Fruit fly (Drosophila melanogaster): Measurements from ENCODE around the gene CycT.
A peak's percentile ranks its signal among the peaks of the same experiment; 100 is the strongest.

Gene CycT

DNA sequence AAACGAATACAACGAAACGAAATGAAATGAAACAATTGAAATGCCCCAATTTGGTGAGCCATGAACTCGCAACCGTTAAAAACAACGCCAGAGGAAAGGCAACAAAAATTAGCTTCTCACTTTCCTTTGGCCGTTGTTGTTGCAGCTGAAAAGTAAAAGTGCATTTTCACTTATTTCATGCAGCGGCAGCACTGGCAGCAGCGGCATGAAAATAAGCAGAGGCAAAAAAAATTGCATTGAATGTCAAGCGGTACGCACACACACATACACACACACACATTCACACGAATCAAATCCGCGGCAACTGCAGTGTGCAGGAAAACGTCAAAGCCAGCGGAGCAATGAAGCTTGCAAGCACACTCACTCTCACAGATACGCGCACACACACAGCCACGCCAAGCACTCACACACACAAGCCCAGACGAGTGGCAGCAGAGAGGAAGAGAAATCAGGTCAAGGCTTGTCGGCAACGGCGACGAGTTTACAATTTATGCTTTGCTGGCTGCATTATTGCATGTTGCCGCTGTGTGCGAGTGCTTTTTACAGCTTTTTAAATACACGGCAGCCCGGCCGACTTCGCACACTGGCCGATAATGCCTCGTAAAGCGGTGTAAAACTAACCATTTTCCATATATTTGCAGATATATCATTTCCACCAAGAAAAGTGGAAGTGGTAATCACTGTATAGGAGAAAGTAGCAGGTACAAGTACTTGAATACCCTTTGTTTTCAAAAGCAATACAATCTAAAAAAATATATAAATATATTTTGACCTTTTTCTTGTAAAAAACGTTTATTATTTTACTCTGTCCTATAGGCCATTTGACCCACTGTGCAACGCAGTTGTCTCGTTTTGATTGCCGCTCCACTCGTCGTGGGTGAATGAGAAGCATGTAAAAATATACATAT is 9.0 kb upstream of the CycT start (continued):
- TF ChIP-seq Stat92E (GFP tag; optimal IDR thresholded peaks at IDR 0.05) (no peak), gcm (GFP tag; optimal IDR thresholded peaks at IDR 0.05) (peak; percentile 76), CG18599 (GFP tag; optimal IDR thresholded peaks at IDR 0.05) (peak; percentile 53), CG6854 (GFP tag; optimal IDR thresholded peaks at IDR 0.05) (peak; percentile 17), Usf (GFP tag; optimal IDR thresholded peaks at IDR 0.05) (no peak), CG14441 (GFP tag; IDR thresholded peaks at IDR 0.05) (peak; percentile 46)

DNA sequence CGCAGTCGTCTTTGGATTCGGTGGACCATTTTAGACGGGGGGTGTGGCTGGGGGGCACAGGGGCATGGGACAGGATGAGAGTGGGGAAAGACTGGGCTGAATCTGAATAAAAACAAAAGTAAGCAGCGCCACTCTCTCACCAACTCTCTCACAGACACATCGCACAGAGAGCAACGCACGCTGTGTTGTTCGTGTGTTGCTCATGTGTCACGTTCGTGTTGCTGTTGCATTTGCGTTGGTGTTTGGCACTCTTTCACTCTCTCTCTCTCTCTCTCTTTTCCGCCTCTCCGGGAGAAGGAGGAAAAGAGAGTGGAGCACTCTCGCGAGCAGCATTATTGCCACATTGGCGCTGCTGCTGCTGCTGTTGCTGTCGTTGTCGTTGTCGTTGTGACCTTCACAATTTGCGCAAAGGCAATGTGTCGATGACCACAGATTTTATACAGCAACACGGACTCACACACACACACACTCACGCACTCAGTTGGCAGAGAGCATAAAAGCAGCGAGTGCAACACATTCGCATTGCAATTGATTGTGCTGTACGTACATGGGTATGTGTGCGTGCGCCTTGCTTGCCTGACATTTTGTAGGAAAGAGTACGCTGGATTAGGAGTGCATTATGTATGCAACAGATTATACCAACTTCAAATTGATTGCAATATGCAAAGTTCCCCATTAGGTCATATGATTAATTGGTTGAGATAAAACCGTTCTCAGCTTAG is 6.1 kb upstream of the CycT start:
- no peak for TF ChIP-seq luna (GFP tag; optimal IDR thresholded peaks at IDR 0.05)
- no peak for TF ChIP-seq pum (GFP tag; optimal IDR thresholded peaks at IDR 0.05)
- no peak for TF ChIP-seq CG10979 (tag; optimal IDR thresholded peaks at IDR 0.05)
- no peak for TF ChIP-seq wdn (GFP tag; IDR thresholded peaks at IDR 0.05)
- no peak for TF ChIP-seq bbx (GFP tag; IDR thresholded peaks at IDR 0.05; ENCODE audit: partially characterized antibody)
- TF ChIP-seq CG15601 (tag; optimal IDR thresholded peaks at IDR 0.05) = no peak
- no peak for TF ChIP-seq CG2875 (GFP tag; optimal IDR thresholded peaks at IDR 0.05)
- peak; percentile 48; the same call in 1 of the 3 replicates for TF ChIP-seq CG34224 (GFP tag; IDR thresholded peaks at IDR 0.05; ENCODE audit: partially characterized antibody)
- no peak for TF ChIP-seq CG9437 (GFP tag; optimal IDR thresholded peaks at IDR 0.05)
- TF ChIP-seq Hsf (GFP tag; optimal IDR thresholded peaks at IDR 0.05) = no peak
- TF ChIP-seq sr (GFP tag; IDR thresholded peaks at IDR 0.05) = peak; percentile 57; the same call in 2 of the 3 replicates
- no peak for TF ChIP-seq ems (GFP tag; optimal IDR thresholded peaks at IDR 0.05)
- peak; percentile 41 for TF ChIP-seq unc-4 (GFP tag; IDR thresholded peaks at IDR 0.05; ENCODE audit: partially characterized antibody)
- TF ChIP-seq Scr (GFP tag; IDR thresholded peaks at IDR 0.05; ENCODE audit: partially characterized antibody) = peak; percentile 39
- peak; percentile 47 for TF ChIP-seq Drgx (GFP tag; IDR thresholded peaks at IDR 0.05)
- no peak for TF ChIP-seq D (optimal IDR thresholded peaks at IDR 0.05)
- TF ChIP-seq D (GFP tag; optimal IDR thresholded peaks at IDR 0.05) = no peak
- no peak for TF ChIP-seq fd102C (GFP tag; optimal IDR thresholded peaks at IDR 0.05)
- peak; percentile 59 for TF ChIP-seq sens (GFP tag)
- TF ChIP-seq dati (GFP tag; IDR thresholded peaks at IDR 0.05) = no peak
- no peak for TF ChIP-seq fd3F (GFP tag; optimal IDR thresholded peaks at IDR 0.05)
- no peak for TF ChIP-seq CG12391 (tag; optimal IDR thresholded peaks at IDR 0.05)
- TF ChIP-seq CG18262 (tag; optimal IDR thresholded peaks at IDR 0.05) = no peak
- TF ChIP-seq CG17568 (GFP tag; optimal IDR thresholded peaks at IDR 0.05) = no peak
- TF ChIP-seq bsh (GFP tag; optimal IDR thresholded peaks at IDR 0.05) = peak in 1 of 2 experiments; percentile 24
- no peak for TF ChIP-seq CG9727 (GFP tag; optimal IDR thresholded peaks at IDR 0.05)
- no peak for TF ChIP-seq CG1792 (GFP tag; optimal IDR thresholded peaks at IDR 0.05)
- TF ChIP-seq CG11093 (GFP tag; IDR thresholded peaks at IDR 0.05) = no peak
- no peak for TF ChIP-seq chif (GFP tag; optimal IDR thresholded peaks at IDR 0.05)
- no peak for TF ChIP-seq CG6813 (GFP tag; optimal IDR thresholded peaks at IDR 0.05)
- no peak for TF ChIP-seq gcm2 (GFP tag; optimal IDR thresholded peaks at IDR 0.05)
- peak; percentile 49; the same call in 1 of the 2 replicates for TF ChIP-seq Adf1 (GFP tag; IDR thresholded peaks at IDR 0.05)
- TF ChIP-seq CG12769 (tag; optimal IDR thresholded peaks at IDR 0.05) = peak; percentile 49
- TF ChIP-seq CG2116 (GFP tag; optimal IDR thresholded peaks at IDR 0.05) = no peak
- TF ChIP-seq sisA (GFP tag; IDR thresholded peaks at IDR 0.05) = no peak
- TF ChIP-seq exex (tag; optimal IDR thresholded peaks at IDR 0.05) = no peak
- TF ChIP-seq h (optimal IDR thresholded peaks at IDR 0.05) = no peak
- TF ChIP-seq HmgZ (tag; optimal IDR thresholded peaks at IDR 0.05) = no peak
- peak; percentile 93 for TF ChIP-seq CG8478 (optimal IDR thresholded peaks at IDR 0.05)
- TF ChIP-seq CrebB (tag; optimal IDR thresholded peaks at IDR 0.05) = peak; percentile 17
